Fruit fly (Drosophila melanogaster) whole organism, prepupa: ENCODE measurements around the gene mmm.

Experiments
- CG1621 ChIP-seq: fragments of 200-800 bp; sonication (Bioruptor generic); optimal IDR thresholded peaks from 3 replicates; lab custom pipeline; 2018; ENCODE audit warnings: missing biosample characterization, mild to moderate bottlenecking, missing genetic modification characterization
- Ets21C ChIP-seq: fragments of 200-800 bp; sonication (Bioruptor generic); optimal IDR thresholded peaks from 3 replicates; lab custom pipeline; 2016; ENCODE audit warnings: missing biosample characterization, missing genetic modification characterization
- acj6 ChIP-seq: fragments of 200-800 bp; sonication (Bioruptor generic); optimal IDR thresholded peaks from 3 replicates; lab custom pipeline; 2016; ENCODE audit warnings: missing biosample characterization, missing genetic modification characterization
- ss ChIP-seq, 2 experiments: fragments of 200-800 bp; sonication (Bioruptor generic); optimal IDR thresholded peaks; 2 replicates in 1 of 2; 3 replicates in 1 of 2; lab custom pipeline; 2017 to 2018; ENCODE audit warnings: mild to moderate bottlenecking in 2 of 2, missing biosample characterization in 2 of 2, missing genetic modification characterization in 2 of 2, moderate library complexity in 1 of 2
- vri ChIP-seq: fragments of 200-800 bp; sonication (Bioruptor generic); optimal IDR thresholded peaks from 3 replicates; lab custom pipeline; 2016; ENCODE audit warnings: missing biosample characterization, mild to moderate bottlenecking, missing genetic modification characterization

DNA sequence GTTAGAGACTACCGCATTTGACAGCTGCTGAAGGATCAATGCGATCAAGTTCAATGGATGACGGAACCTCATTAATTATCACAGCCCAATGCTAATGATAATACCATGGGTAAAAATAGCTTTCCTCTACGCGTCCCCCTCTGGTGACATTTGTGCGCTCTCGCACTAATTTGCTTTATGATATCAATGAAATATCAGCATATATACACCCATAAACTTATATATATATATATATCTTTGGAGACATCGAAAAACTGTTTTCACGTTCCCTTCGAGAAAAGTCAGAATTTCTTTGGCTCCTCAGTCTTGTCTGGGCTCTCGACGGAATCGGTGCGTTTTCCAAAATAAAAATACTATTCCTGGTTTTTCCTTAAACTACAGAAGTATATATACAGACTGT is 20.9 kb upstream of the mmm start, which contains the start of gene frac:
- TF ChIP-seq CG1621 (tag; lab: Kevin White, UChicago) (no peak), vri (GFP tag; lab: Kevin White, UChicago) (no peak), Ets21C (GFP tag; lab: Kevin White, UChicago) (no peak), ss (GFP tag; optimal IDR thresholded peaks at IDR 0.05; lab: Kevin White, UChicago) (no peak), acj6 (no peak)
